Fruit fly (Drosophila melanogaster): ENCODE data around the gene PGRP-LB.

The PGRP-LB gene

DNA sequence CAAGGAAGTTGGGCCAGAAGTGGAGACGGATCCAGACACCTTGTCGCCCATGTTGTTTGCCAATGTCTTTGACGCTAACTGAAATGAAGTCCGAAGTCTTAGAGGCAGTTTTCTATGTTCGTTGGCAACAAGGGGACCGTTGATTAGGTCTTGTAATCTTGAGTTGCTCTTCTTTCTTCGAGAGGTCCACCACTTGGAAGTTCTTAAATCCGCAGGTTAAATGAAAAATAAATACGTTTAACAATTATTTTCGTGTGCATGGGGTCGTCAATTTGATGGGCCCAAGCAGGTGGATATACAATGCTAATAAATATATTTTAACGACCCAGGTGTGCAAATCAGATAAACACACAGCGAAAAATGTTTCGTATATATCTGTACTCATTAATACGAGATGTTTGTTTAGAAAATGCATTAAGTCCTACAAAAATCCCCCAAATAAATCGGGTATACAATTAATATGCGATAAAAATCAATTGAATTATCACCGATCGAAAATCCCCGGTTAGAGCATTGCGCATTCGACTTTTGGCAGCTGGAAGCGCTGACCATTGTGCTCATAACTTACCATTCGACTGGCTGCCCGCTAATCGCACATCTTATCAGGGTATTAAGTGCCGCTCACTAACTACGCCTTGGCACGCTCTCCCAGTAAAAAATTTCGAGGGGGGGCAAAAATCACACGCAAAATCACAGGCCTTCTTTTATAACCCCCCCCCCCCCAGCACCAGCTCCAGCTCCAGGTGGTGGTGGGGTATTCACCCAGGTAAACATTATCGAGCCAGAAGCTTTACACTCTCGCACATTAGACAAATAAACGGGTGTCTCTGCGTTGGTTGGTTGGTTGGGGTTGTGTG is at the start of gene PGRP-LB (continued):
- TF ChIP-seq lola (GFP tag; optimal IDR thresholded peaks at IDR 0.05): no peak
- TF ChIP-seq C15 (GFP tag; IDR thresholded peaks at IDR 0.05): no peak
- no peak for TF ChIP-seq Sox102F (GFP tag; optimal IDR thresholded peaks at IDR 0.05)
- no peak for TF ChIP-seq esg (GFP tag; conservative IDR thresholded peaks at IDR 0.05)
- TF ChIP-seq CG14860 (GFP tag; IDR thresholded peaks at IDR 0.05; ENCODE audit: partially characterized antibody): no peak
- peak; percentile 45 for TF ChIP-seq CG11504 (tag; optimal IDR thresholded peaks at IDR 0.05)
- peak; percentile 15 for TF ChIP-seq Hr3 (GFP tag; optimal IDR thresholded peaks at IDR 0.05)
- peak; percentile 33 for TF ChIP-seq ftz-f1 (GFP tag; optimal IDR thresholded peaks at IDR 0.05)
- TF ChIP-seq CG4404 (GFP tag; IDR thresholded peaks at IDR 0.05): no peak
- TF ChIP-seq CG6654 (GFP tag; optimal IDR thresholded peaks at IDR 0.05): no peak
- TF ChIP-seq rib (GFP tag; IDR thresholded peaks at IDR 0.05): peak; percentile 64; the same call in 1 of the 2 replicates
- peak; percentile 16 for TF ChIP-seq Myb (GFP tag; optimal IDR thresholded peaks at IDR 0.05)
- TF ChIP-seq jigr1 (GFP tag; IDR thresholded peaks at IDR 0.05): no peak
- no peak for TF ChIP-seq Nf-YC (tag; optimal IDR thresholded peaks at IDR 0.05)
- no peak for TF ChIP-seq CG5953 (GFP tag; IDR thresholded peaks at IDR 0.05)
- TF ChIP-seq CG15479 (GFP tag; optimal IDR thresholded peaks at IDR 0.05): no peak
- TF ChIP-seq CG3407 (GFP tag; optimal IDR thresholded peaks at IDR 0.05): no peak
- TF ChIP-seq Vsx1 (GFP tag; optimal IDR thresholded peaks at IDR 0.05): no peak
- peak; percentile 93 for TF ChIP-seq sug (tag; optimal IDR thresholded peaks at IDR 0.05)
- TF ChIP-seq Ptx1 (GFP tag; IDR thresholded peaks at IDR 0.05): peak; percentile 38; the same call in 1 of the 2 replicates
- no peak for TF ChIP-seq amos (GFP tag; IDR thresholded peaks at IDR 0.05; ENCODE audit: partially characterized antibody)
- TF ChIP-seq wor (GFP tag; IDR thresholded peaks at IDR 0.05): no peak
- TF ChIP-seq aop (GFP tag; IDR thresholded peaks at IDR 0.05): no peak
- no peak for TF ChIP-seq ssp (GFP tag; IDR thresholded peaks at IDR 0.05)
- no peak for TF ChIP-seq Optix (GFP tag; IDR thresholded peaks at IDR 0.05)
- no peak for TF ChIP-seq CG1792 (GFP tag; optimal IDR thresholded peaks at IDR 0.05)
- no peak for TF ChIP-seq CG12236 (GFP tag; optimal IDR thresholded peaks at IDR 0.05)
- TF ChIP-seq CG14050 (GFP tag; IDR thresholded peaks at IDR 0.05): no peak

DNA sequence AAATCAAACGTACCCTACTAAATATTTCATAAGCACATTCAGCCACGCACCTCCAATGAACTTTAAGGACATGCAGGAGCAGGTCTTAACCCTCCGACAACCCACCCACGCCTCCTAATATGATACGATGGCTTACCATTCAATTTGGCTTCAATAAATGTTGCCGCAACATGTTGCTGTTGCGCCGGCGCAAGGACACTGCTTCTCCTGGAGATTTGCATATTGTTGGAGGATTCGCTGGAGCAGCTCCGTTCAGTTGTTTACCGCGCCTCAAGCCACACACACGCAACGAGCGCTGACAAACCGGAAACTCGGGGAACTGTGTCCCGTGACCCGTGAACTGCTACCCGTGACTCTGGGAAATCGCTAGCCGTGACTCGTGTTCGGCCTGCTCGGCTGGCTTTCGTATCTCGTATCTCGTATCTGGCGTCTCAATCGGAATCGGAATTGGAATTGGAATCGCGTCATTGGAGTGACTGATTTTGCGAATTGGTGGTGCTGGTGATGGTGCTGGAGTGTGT is 39.4 kb upstream of the PGRP-LB start, which contains the start of gene dpr5:
Gene dpr5 (plus strand): TSS at position 270 of the 521 bp plus-strand sequence.
- TF ChIP-seq crol (GFP tag; IDR thresholded peaks at IDR 0.05) (no peak), MBD-R2 (GFP tag; IDR thresholded peaks at IDR 0.05) (no peak), ci (GFP tag; IDR thresholded peaks at IDR 0.05) (no peak), Xbp1 (GFP tag; optimal IDR thresholded peaks at IDR 0.05) (no peak), Hey (tag; optimal IDR thresholded peaks at IDR 0.05) (no peak), MTF-1 (GFP tag; optimal IDR thresholded peaks at IDR 0.05; ENCODE audit: borderline replicate concordance) (no peak), seq (GFP tag; IDR thresholded peaks at IDR 0.05) (no peak), HmgZ (tag; optimal IDR thresholded peaks at IDR 0.05) (no peak), danr (GFP tag; IDR thresholded peaks at IDR 0.05) (no peak), CG2116 (GFP tag; optimal IDR thresholded peaks at IDR 0.05) (no peak), CG4820 (GFP tag; optimal IDR thresholded peaks at IDR 0.05) (no peak), crc (GFP tag; optimal IDR thresholded peaks at IDR 0.05) (no peak), chm (GFP tag; IDR thresholded peaks at IDR 0.05) (no peak), Hmr (GFP tag; optimal IDR thresholded peaks at IDR 0.05) (peak; percentile 23), Lhr (GFP tag; optimal IDR thresholded peaks at IDR 0.05) (no peak), aop (GFP tag; IDR thresholded peaks at IDR 0.05) (no peak), odd (GFP tag; optimal IDR thresholded peaks at IDR 0.05) (no peak), CG8765 (GFP tag; IDR thresholded peaks at IDR 0.05) (no peak), CG15696 (tag; optimal IDR thresholded peaks at IDR 0.05) (no peak), CG32767 (GFP tag; IDR thresholded peaks at IDR 0.05) (no peak), CG1647 (GFP tag; optimal IDR thresholded peaks at IDR 0.05) (no peak), CG4282 (GFP tag; optimal IDR thresholded peaks at IDR 0.05) (no peak), CG30020 (tag; optimal IDR thresholded peaks at IDR 0.05) (no peak), CG9932 (GFP tag; IDR thresholded peaks at IDR 0.05) (no peak)
